Fruit fly (Drosophila melanogaster) whole organism, prepupa: ENCODE measurements around the gene kibra.

Experiments used
- Blimp-1 ChIP-seq: fragments of 200-800 bp; sonication (Bioruptor generic); optimal IDR thresholded peaks from 3 replicates; lab custom pipeline; 2017; ENCODE audit warnings: missing biosample characterization, missing genetic modification characterization, mild to moderate bottlenecking, moderate library complexity, missing genetic modification reagents
- CG10631 ChIP-seq: fragments of 200-800 bp; sonication (Bioruptor generic); optimal IDR thresholded peaks from 2 replicates; lab custom pipeline; 2016; ENCODE audit warnings: missing biosample characterization, missing genetic modification characterization
- CG15336 ChIP-seq: fragments of 200-800 bp; sonication (Bioruptor generic); IDR thresholded peaks from 2 replicates; pipeline ENCODE4 v1.3.6; 2022; ENCODE audit warnings: missing biosample characterization, missing genetic modification characterization
- CG3032 ChIP-seq: fragments of 200-800 bp; optimal IDR thresholded peaks from 2 replicates; lab custom pipeline; 2019; ENCODE audit warnings: missing biosample characterization, mild to moderate bottlenecking, missing genetic modification characterization, moderate library complexity
- CG32006 ChIP-seq: fragments of 200-800 bp; sonication (Bioruptor generic); optimal IDR thresholded peaks from 3 replicates; lab custom pipeline; 2017; ENCODE audit warnings: missing biosample characterization, mild to moderate bottlenecking, missing genetic modification characterization
- CG4318 ChIP-seq: fragments of 200-800 bp; sonication (Bioruptor generic); optimal IDR thresholded peaks from 3 replicates; lab custom pipeline; 2017; ENCODE audit warnings: missing biosample characterization, mild to moderate bottlenecking, missing genetic modification characterization
- CG6276 ChIP-seq: fragments of 200-800 bp; sonication (Bioruptor generic); optimal IDR thresholded peaks from 2 replicates; lab custom pipeline; 2017; ENCODE audit warnings: missing biosample characterization, mild to moderate bottlenecking, missing genetic modification characterization
- CG6792 ChIP-seq: fragments of 200-800 bp; sonication (Bioruptor generic); optimal IDR thresholded peaks from 3 replicates; lab custom pipeline; 2016; ENCODE audit warnings: missing biosample characterization, missing genetic modification characterization
- CG6854 ChIP-seq: fragments of 200-800 bp; sonication (Bioruptor generic); optimal IDR thresholded peaks from 2 replicates; lab custom pipeline; 2017; ENCODE audit warnings: missing biosample characterization, mild to moderate bottlenecking, missing genetic modification characterization
- CG7368 ChIP-seq: fragments of 200-800 bp; sonication (Bioruptor generic); optimal IDR thresholded peaks from 3 replicates; lab custom pipeline; 2016; ENCODE audit warnings: missing biosample characterization, missing genetic modification characterization
- Eip78C ChIP-seq: fragments of 200-800 bp; sonication (Bioruptor generic); peaks from one replicate; lab custom pipeline; 2016; ENCODE audit warnings: missing biosample characterization, missing genetic modification characterization
- Ets96B ChIP-seq: fragments of 200-800 bp; optimal IDR thresholded peaks from 2 replicates; lab custom pipeline; 2019; ENCODE audit warnings: missing biosample characterization, mild to moderate bottlenecking, missing genetic modification characterization, moderate library complexity
- Gug ChIP-seq: fragments of 200-800 bp; sonication (Bioruptor generic); IDR thresholded peaks from 2 replicates; pipeline ENCODE4 v1.3.6; 2022; ENCODE audit warnings: missing biosample characterization, missing genetic modification characterization
- Hr38 ChIP-seq: sonication (Bioruptor generic); optimal IDR thresholded peaks from 2 replicates; lab custom pipeline; 2016; ENCODE audit warnings: missing biosample characterization, missing genetic modification characterization
- Hr39 ChIP-seq: fragments of 200-800 bp; sonication (Bioruptor generic); optimal IDR thresholded peaks from 2 replicates; lab custom pipeline; 2016; ENCODE audit warnings: missing biosample characterization, missing genetic modification characterization
- Hr4 ChIP-seq: fragments of 200-800 bp; sonication (Bioruptor generic); optimal IDR thresholded peaks from 3 replicates; lab custom pipeline; 2016; ENCODE audit warnings: missing biosample characterization, missing genetic modification characterization
- Lpt ChIP-seq: fragments of 200-800 bp; sonication (Bioruptor generic); optimal IDR thresholded peaks from 3 replicates; lab custom pipeline; 2016; ENCODE audit warnings: missing biosample characterization, missing genetic modification characterization
- Met ChIP-seq: fragments of 200-800 bp; sonication (Bioruptor generic); optimal IDR thresholded peaks from 3 replicates; lab custom pipeline; 2016; ENCODE audit warnings: missing biosample characterization, missing genetic modification characterization
- Smox ChIP-seq: fragments of 200-800 bp; sonication (Bioruptor generic); optimal IDR thresholded peaks from 3 replicates; lab custom pipeline; 2016; ENCODE audit warnings: missing biosample characterization, missing genetic modification characterization
- Sox14 ChIP-seq: fragments of 200-800 bp; sonication (Bioruptor generic); optimal IDR thresholded peaks from 3 replicates; lab custom pipeline; 2016; ENCODE audit warnings: missing biosample characterization, missing genetic modification characterization
- acj6 ChIP-seq: fragments of 200-800 bp; sonication (Bioruptor generic); optimal IDR thresholded peaks from 3 replicates; lab custom pipeline; 2016; ENCODE audit warnings: missing biosample characterization, missing genetic modification characterization
- dac ChIP-seq: fragments of 200-800 bp; sonication (Bioruptor generic); optimal IDR thresholded peaks from 2 replicates; lab custom pipeline; 2017; ENCODE audit warnings: missing biosample characterization, mild to moderate bottlenecking, missing genetic modification characterization
- dsx ChIP-seq: fragments of 200-800 bp; optimal IDR thresholded peaks from 3 replicates; lab custom pipeline; 2019; ENCODE audit warnings: missing biosample characterization, mild to moderate bottlenecking, missing genetic modification characterization, moderate library complexity; ENCODE audit not compliant: poor library complexity, severe bottlenecking
- esn ChIP-seq: fragments of 200-800 bp; sonication (Bioruptor generic); optimal IDR thresholded peaks from 2 replicates; lab custom pipeline; 2016; ENCODE audit warnings: missing biosample characterization, mild to moderate bottlenecking, missing genetic modification characterization, moderate library complexity
- fd85E ChIP-seq: fragments of 200-800 bp; sonication (Bioruptor generic); optimal IDR thresholded peaks from 3 replicates; lab custom pipeline; 2016; ENCODE audit warnings: missing biosample characterization, missing genetic modification characterization
- fkh ChIP-seq: fragments of 200-800 bp; sonication (Bioruptor generic); optimal IDR thresholded peaks from 3 replicates; lab custom pipeline; 2017; ENCODE audit warnings: missing biosample characterization, mild to moderate bottlenecking, missing genetic modification characterization, moderate library complexity
- net ChIP-seq: fragments of 200-800 bp; sonication (Bioruptor generic); optimal IDR thresholded peaks from 3 replicates; lab custom pipeline; 2016; ENCODE audit warnings: missing biosample characterization, missing genetic modification characterization
- pdm3 ChIP-seq: fragments of 200-800 bp; sonication (Bioruptor generic); optimal IDR thresholded peaks from 3 replicates; lab custom pipeline; 2016; ENCODE audit warnings: missing biosample characterization, missing genetic modification characterization
- spab ChIP-seq: fragments of 200-800 bp; sonication (Bioruptor generic); optimal IDR thresholded peaks from 2 replicates; lab custom pipeline; 2017; ENCODE audit warnings: missing biosample characterization, mild to moderate bottlenecking, missing genetic modification characterization, missing genetic modification reagents
- ss ChIP-seq, 2 experiments: fragments of 200-800 bp; sonication (Bioruptor generic); optimal IDR thresholded peaks; 2 replicates in 1 of 2; 3 replicates in 1 of 2; lab custom pipeline; 2017 to 2018; ENCODE audit warnings: mild to moderate bottlenecking in 2 of 2, missing biosample characterization in 2 of 2, missing genetic modification characterization in 2 of 2, moderate library complexity in 1 of 2
- svp ChIP-seq: fragments of 200-800 bp; sonication (Bioruptor generic); peaks from one replicate; lab custom pipeline; 2016; ENCODE audit warnings: missing biosample characterization, missing genetic modification characterization
- vri ChIP-seq: fragments of 200-800 bp; sonication (Bioruptor generic); optimal IDR thresholded peaks from 3 replicates; lab custom pipeline; 2016; ENCODE audit warnings: missing biosample characterization, mild to moderate bottlenecking, missing genetic modification characterization

Gene kibra

dm6 chr3R:14749077-14749798, 25.2 kb upstream of the kibra start (continued):
- TF ChIP-seq CG7368 (GFP tag; lab: Kevin White, UChicago), result peak; percentile 46
- peak; percentile 79 for TF ChIP-seq Sox14
- no peak for TF ChIP-seq Smox (GFP tag; lab: Kevin White, UChicago)
- TF ChIP-seq svp (GFP tag; lab: Kevin White, UChicago), result peak; percentile 79
- no peak for TF ChIP-seq Hr39 (GFP tag; lab: Kevin White, UChicago)
- TF ChIP-seq pdm3, result peak; percentile 7
- peak; percentile 32 for TF ChIP-seq Blimp-1 (GFP tag; lab: Kevin White, UChicago)
- peak; percentile 34 for TF ChIP-seq CG6276
- no peak for TF ChIP-seq Hr38 (GFP tag; lab: Kevin White, UChicago)
- peak; percentile 50 for TF ChIP-seq esn (GFP tag; lab: Kevin White, UChicago)
- TF ChIP-seq CG6792 (GFP tag; lab: Kevin White, UChicago), result peak; percentile 57
- peak; percentile 53 for TF ChIP-seq Met (GFP tag; lab: Kevin White, UChicago)
- TF ChIP-seq Hr4 (GFP tag; lab: Kevin White, UChicago), result no peak
- no peak for TF ChIP-seq Gug (GFP tag; lab: Robert Waterston, UW)
- peak; percentile 35 for TF ChIP-seq fd85E (GFP tag; lab: Kevin White, UChicago)
- peak; percentile 74 for TF ChIP-seq vri (GFP tag; lab: Kevin White, UChicago)
- peak; percentile 64 for TF ChIP-seq spab (GFP tag; lab: Kevin White, UChicago)
- TF ChIP-seq ss (GFP tag; optimal IDR thresholded peaks at IDR 0.05; lab: Kevin White, UChicago), result peak; percentile 73 to 82
- TF ChIP-seq acj6 (GFP tag; lab: Kevin White, UChicago), result peak; percentile 30
- no peak for TF ChIP-seq Lpt
- peak; percentile 88 for TF ChIP-seq CG6854 (GFP tag; lab: Kevin White, UChicago)
- peak; percentile 60; the same call in 1 of the 2 replicates for TF ChIP-seq CG15336
- TF ChIP-seq dsx, result peak; percentile 79
- TF ChIP-seq net, result peak; percentile 37
- peak; percentile 88 for TF ChIP-seq Eip78C (GFP tag; lab: Kevin White, UChicago)

- TF ChIP-seq Hr4 (GFP tag; lab: Kevin White, UChicago), result no peak
- no peak for TF ChIP-seq CG4318 (GFP tag; lab: Kevin White, UChicago)
- TF ChIP-seq dac (GFP tag; lab: Kevin White, UChicago), result no peak
- TF ChIP-seq CG10631 (GFP tag; lab: Kevin White, UChicago), result no peak
- TF ChIP-seq Ets96B (tag; lab: Kevin White, UChicago), result no peak
- peak; percentile 62 for TF ChIP-seq fkh
- TF ChIP-seq CG32006 (GFP tag; lab: Kevin White, UChicago), result peak; percentile 52
- peak; percentile 7 for TF ChIP-seq Eip78C (GFP tag; lab: Kevin White, UChicago)
Measured at dm6 chr3R:14748323-14749076, 24.4 kb upstream of the kibra start.

dm6 chr3R:14747915-14748314, 23.9 kb upstream of the kibra start:
- TF ChIP-seq svp (GFP tag; lab: Kevin White, UChicago) (peak; percentile 76), Eip78C (GFP tag; lab: Kevin White, UChicago) (peak; percentile 43), CG3032 (tag; lab: Kevin White, UChicago) (no peak)

- TF ChIP-seq Lpt, result no peak
Measured at dm6 chr3R:14747259-14747856, 23.3 kb upstream of the kibra start.
